Worm (Caenorhabditis elegans) whole organism, late embryonic: ENCODE data around the gene R07B7.9.

Experiments used
- C08G9.2 ChIP-seq: sonication (generic microtip); optimal IDR thresholded peaks from 2 replicates; lab custom pipeline; 2016; ENCODE audit warnings: mild to moderate bottlenecking, missing genetic modification characterization, moderate library complexity, missing compliant biosample characterization
- K09A11.1 ChIP-seq: sonication (generic microtip); optimal IDR thresholded peaks from 2 replicates; lab custom pipeline; 2017; ENCODE audit warnings: antibody characterized with exemption, mild to moderate bottlenecking, missing genetic modification characterization, missing compliant biosample characterization; ENCODE audit not compliant: insufficient read depth
- ceh-14 ChIP-seq: sonication (generic microtip); optimal IDR thresholded peaks from 2 replicates; lab custom pipeline; 2016; ENCODE audit warnings: missing genotype, missing genetic modification characterization, missing compliant biosample characterization
- ceh-19 ChIP-seq: fragments of 200-800 bp; sonication (Bioruptor generic); optimal IDR thresholded peaks from 2 replicates; lab custom pipeline; 2018; ENCODE audit warnings: mild to moderate bottlenecking, missing genetic modification characterization, missing compliant biosample characterization
- ceh-24 ChIP-seq: sonication (generic microtip); optimal IDR thresholded peaks from 2 replicates; lab custom pipeline; 2016; ENCODE audit warnings: mild to moderate bottlenecking, missing genetic modification characterization, missing compliant biosample characterization
- ceh-31 ChIP-seq: sonication (generic microtip); optimal IDR thresholded peaks from 2 replicates; lab custom pipeline; 2016; ENCODE audit warnings: missing genetic modification characterization, missing compliant biosample characterization
- ceh-6 ChIP-seq: fragments of 200-800 bp; sonication (Bioruptor generic); optimal IDR thresholded peaks from 2 replicates; lab custom pipeline; 2018; ENCODE audit warnings: mild to moderate bottlenecking, missing genetic modification characterization, missing compliant biosample characterization
- ceh-9 ChIP-seq: sonication (generic microtip); optimal IDR thresholded peaks from 2 replicates; lab custom pipeline; 2016; ENCODE audit warnings: mild to moderate bottlenecking, missing genetic modification characterization, inconsistent platforms, missing compliant biosample characterization
- elt-2 ChIP-seq: sonication (generic microtip); optimal IDR thresholded peaks from 2 replicates; lab custom pipeline; 2016; ENCODE audit warnings: missing genetic modification reagents, missing genetic modification characterization, missing compliant biosample characterization
- elt-4 ChIP-seq: sonication (generic microtip); optimal IDR thresholded peaks from 2 replicates; lab custom pipeline; 2016; ENCODE audit warnings: missing genetic modification characterization, missing compliant biosample characterization
- ets-4 ChIP-seq: sonication (generic microtip); optimal IDR thresholded peaks from 2 replicates; lab custom pipeline; 2016; ENCODE audit warnings: missing genetic modification characterization, missing compliant biosample characterization
- eyg-1 ChIP-seq: sonication (generic microtip); optimal IDR thresholded peaks from 2 replicates; lab custom pipeline; 2016; ENCODE audit warnings: missing genotype, missing genetic modification characterization, missing compliant biosample characterization
- gmeb-2 ChIP-seq: sonication (generic microtip); optimal IDR thresholded peaks from 2 replicates; lab custom pipeline; 2016; ENCODE audit warnings: missing genetic modification characterization, inconsistent platforms, missing compliant biosample characterization
- hlh-30 ChIP-seq: sonication (generic microtip); optimal IDR thresholded peaks from 2 replicates; lab custom pipeline; 2017; ENCODE audit warnings: antibody characterized with exemption, missing genetic modification characterization, missing compliant biosample characterization; ENCODE audit not compliant: insufficient read depth
- hlh-8 ChIP-seq: sonication (generic microtip); optimal IDR thresholded peaks from 2 replicates; lab custom pipeline; 2016; ENCODE audit warnings: missing genotype, missing genetic modification characterization, missing compliant biosample characterization
- lim-6 ChIP-seq: sonication (generic microtip); optimal IDR thresholded peaks from 2 replicates; lab custom pipeline; 2016; ENCODE audit warnings: missing genetic modification characterization, missing compliant biosample characterization
- lin-11 ChIP-seq: fragments of 200-800 bp; sonication (Bioruptor generic); optimal IDR thresholded peaks from 2 replicates; lab custom pipeline; 2018; ENCODE audit warnings: mild to moderate bottlenecking, missing genetic modification characterization, missing compliant biosample characterization
- nhr-232 ChIP-seq: sonication (generic microtip); optimal IDR thresholded peaks from 2 replicates; lab custom pipeline; 2016; ENCODE audit warnings: missing genetic modification characterization, missing compliant biosample characterization
- pat-9 ChIP-seq: fragments of 200-800 bp; sonication (Bioruptor generic); optimal IDR thresholded peaks from 2 replicates; lab custom pipeline; 2018; ENCODE audit warnings: mild to moderate bottlenecking, missing genetic modification characterization, moderate library complexity, missing compliant biosample characterization
- pha-4 ChIP-seq: fragments of 150-350 bp; optimal IDR thresholded peaks from 2 replicates; lab custom pipeline; 2018; ENCODE audit warnings: missing biosample characterization, missing genetic modification reagents, missing genetic modification characterization
- pqm-1 ChIP-seq: sonication (generic microtip); optimal IDR thresholded peaks from 2 replicates; lab custom pipeline; 2016; ENCODE audit warnings: missing genetic modification characterization, missing compliant biosample characterization
- pros-1 ChIP-seq: fragments of 150-350 bp; optimal IDR thresholded peaks from 2 replicates; lab custom pipeline; 2014; ENCODE audit warnings: missing biosample characterization, missing genetic modification reagents, missing genetic modification characterization
- ref-2 ChIP-seq: sonication (generic microtip); optimal IDR thresholded peaks from 2 replicates; lab custom pipeline; 2016; ENCODE audit warnings: missing genetic modification characterization, missing compliant biosample characterization
- rnt-1 ChIP-seq: sonication (generic microtip); optimal IDR thresholded peaks from 2 replicates; lab custom pipeline; 2016; ENCODE audit warnings: missing genetic modification characterization, missing compliant biosample characterization
- sox-2 ChIP-seq: fragments of 200-800 bp; sonication (Bioruptor generic); IDR thresholded peaks from 2 replicates; pipeline ENCODE4 v1.3.6; 2022; ENCODE audit warnings: missing genetic modification reagents, missing genetic modification characterization, missing compliant biosample characterization
- sox-4 ChIP-seq: sonication (generic microtip); optimal IDR thresholded peaks from 2 replicates; lab custom pipeline; 2017; ENCODE audit warnings: mild to moderate bottlenecking, missing genetic modification characterization, inconsistent platforms, missing compliant biosample characterization
- syd-9 ChIP-seq: sonication (generic microtip); optimal IDR thresholded peaks from 2 replicates; lab custom pipeline; 2016; ENCODE audit warnings: mild to moderate bottlenecking, missing genetic modification characterization, moderate library complexity, missing compliant biosample characterization
- tbx-2 ChIP-seq: sonication (generic microtip); optimal IDR thresholded peaks from 2 replicates; lab custom pipeline; 2016; ENCODE audit warnings: missing genetic modification characterization, missing compliant biosample characterization
- ttx-3 ChIP-seq: sonication (generic microtip); optimal IDR thresholded peaks from 2 replicates; lab custom pipeline; 2016; ENCODE audit warnings: missing genetic modification reagents, missing genetic modification characterization, missing compliant biosample characterization
- unc-86 ChIP-seq: sonication (generic microtip); optimal IDR thresholded peaks from 2 replicates; lab custom pipeline; 2016; ENCODE audit warnings: missing genetic modification characterization, missing compliant biosample characterization
- zip-5 ChIP-seq: sonication (generic microtip); optimal IDR thresholded peaks from 2 replicates; lab custom pipeline; 2016; ENCODE audit warnings: missing genetic modification characterization, missing compliant biosample characterization

R07B7.9 gene

ce11 chrV:12085867-12086634, 5.9 kb upstream of the R07B7.9 start:
- TF ChIP-seq eyg-1 (tag; lab: Kevin White, UChicago): no peak
- TF ChIP-seq elt-2: peak; percentile 90

- TF ChIP-seq rnt-1 (tag; lab: Kevin White, UChicago) (no peak), ref-2 (tag; lab: Kevin White, UChicago) (no peak), ceh-9 (tag; lab: Kevin White, UChicago) (no peak), syd-9 (tag; lab: Kevin White, UChicago) (no peak), ceh-14 (tag; lab: Kevin White, UChicago) (no peak), gmeb-2 (tag; lab: Kevin White, UChicago) (no peak), pha-4 (tag; lab: Kevin White, UChicago) (no peak), lim-6 (tag; lab: Kevin White, UChicago) (no peak)
These were observed 4.0 kb upstream of the R07B7.9 start, which contains the start of gene R07B7.8 for ce11 chrV:12084216-12084615. Gene R07B7.8, minus strand, starts transcription at chrV:12084316.

- no peak for TF ChIP-seq elt-4
- TF ChIP-seq ceh-6 (GFP tag; lab: Kevin White, UChicago): no peak
- TF ChIP-seq ttx-3: no peak
- no peak for TF ChIP-seq sox-4 (tag; lab: Kevin White, UChicago)
- no peak for TF ChIP-seq ceh-24 (tag; lab: Kevin White, UChicago)
- TF ChIP-seq nhr-232: no peak
- TF ChIP-seq sox-2 (GFP tag; lab: Robert Waterston, UW): no peak
- TF ChIP-seq ets-4 (tag; lab: Kevin White, UChicago): no peak
- no peak for TF ChIP-seq pha-4 (tag; lab: Kevin White, UChicago)
- TF ChIP-seq ceh-19 (GFP tag; lab: Kevin White, UChicago): no peak
- TF ChIP-seq lin-11 (tag; lab: Kevin White, UChicago): no peak
- no peak for TF ChIP-seq hlh-8 (tag; lab: Kevin White, UChicago)
These were observed 2.8 kb upstream of the R07B7.9 start, which contains the start of gene R07B7.10 for ce11 chrV:12082932-12083331. Gene R07B7.10, plus strand, starts transcription at chrV:12083216.

ce11 chrV:12075983-12076382, 4.2 kb downstream of the R07B7.9 start:
- TF ChIP-seq ceh-9 (tag; lab: Kevin White, UChicago) (no peak), C08G9.2 (tag; lab: Kevin White, UChicago) (no peak), sox-2 (GFP tag; lab: Robert Waterston, UW) (no peak), unc-86 (tag; lab: Kevin White, UChicago) (no peak), pqm-1 (no peak), hlh-30 (tag; lab: Kevin White, UChicago) (no peak)

ce11 chrV:12074886-12075285, 5.3 kb downstream of the R07B7.9 start, which contains the start of gene R07B7.6:
Gene R07B7.6, minus strand, starts transcription at chrV:12074986.
- TF ChIP-seq ceh-31 (tag; lab: Kevin White, UChicago): no peak
- no peak for TF ChIP-seq C08G9.2 (tag; lab: Kevin White, UChicago)
- no peak for TF ChIP-seq sox-4 (tag; lab: Kevin White, UChicago)
- no peak for TF ChIP-seq K09A11.1 (tag; lab: Kevin White, UChicago)
- no peak for TF ChIP-seq zip-5 (tag; lab: Kevin White, UChicago)
- TF ChIP-seq pat-9 (tag; lab: Kevin White, UChicago): no peak
- no peak for TF ChIP-seq tbx-2 (tag; lab: Kevin White, UChicago)
- no peak for TF ChIP-seq pros-1 (tag; lab: Kevin White, UChicago)
- TF ChIP-seq gmeb-2 (tag; lab: Kevin White, UChicago): no peak
- no peak for TF ChIP-seq ets-4 (tag; lab: Kevin White, UChicago)
- no peak for TF ChIP-seq unc-86 (tag; lab: Kevin White, UChicago)
- no peak for TF ChIP-seq ref-2 (tag; lab: Kevin White, UChicago)
